Worm (Caenorhabditis elegans): Measurements from ENCODE around the gene fut-6.

DNA sequence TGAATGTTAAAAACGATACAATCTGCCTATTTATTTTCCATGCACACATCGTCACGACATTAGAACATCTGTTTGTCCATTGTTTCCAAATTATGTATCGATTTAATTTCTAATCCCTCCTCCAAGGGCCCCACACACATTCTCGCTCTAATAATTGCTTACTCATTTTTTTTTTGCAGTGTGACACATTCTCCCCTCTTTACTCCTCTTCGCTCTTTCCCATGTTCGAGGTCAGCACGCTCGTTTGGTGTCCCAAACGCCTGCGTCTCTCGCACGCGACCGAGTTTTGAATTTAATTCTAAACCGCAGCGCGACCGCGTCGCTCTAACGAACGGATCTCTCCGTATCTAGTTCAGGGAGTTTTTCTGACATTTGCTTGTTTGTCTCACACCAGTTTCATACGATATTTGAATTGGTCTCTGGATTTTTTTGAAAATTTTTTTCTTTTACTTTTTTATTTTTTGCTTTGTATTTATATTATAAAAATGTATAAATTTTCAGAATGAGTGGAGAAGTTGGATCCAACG, 16.9 kb upstream of the fut-6 start, which contains the start of the genes clec-140 and hmg-11:
- TF ChIP-seq ztf-11 (tag; optimal IDR thresholded peaks at IDR 0.05) = peak in 1 of 2 experiments; percentile 55
- peak; percentile 49 to 70 for TF ChIP-seq lin-35 (GFP tag; optimal IDR thresholded peaks at IDR 0.05)
- TF ChIP-seq aly-2 (tag; optimal IDR thresholded peaks at IDR 0.05) = no peak
- peak in 2 of 3 experiments; percentile 9 to 79 for TF ChIP-seq ceh-82 (tag; optimal IDR thresholded peaks at IDR 0.05)
- peak; percentile 17 to 60 (median 17) for TF ChIP-seq dpl-1 (GFP tag; optimal IDR thresholded peaks at IDR 0.05)
- TF ChIP-seq ceh-63 (GFP tag; optimal IDR thresholded peaks at IDR 0.05) = no peak
- peak; percentile 2 for TF ChIP-seq F16B12.6 (tag; optimal IDR thresholded peaks at IDR 0.05)
- TF ChIP-seq ama-1 (optimal IDR thresholded peaks at IDR 0.05) = no peak
- no peak for TF ChIP-seq pqm-1 (tag; optimal IDR thresholded peaks at IDR 0.05)
- TF ChIP-seq jun-1 (tag; optimal IDR thresholded peaks at IDR 0.05) = peak; percentile 13
- TF ChIP-seq nhr-11 (tag; optimal IDR thresholded peaks at IDR 0.05) = no peak
- TF ChIP-seq nhr-237 (tag; optimal IDR thresholded peaks at IDR 0.05) = no peak
